Fruit fly (Drosophila melanogaster) whole organism, embryonic: ENCODE measurements around the gene HipHop.

Experiments
- B-H2 ChIP-seq: fragments of 200-800 bp; sonication (Bioruptor generic); optimal IDR thresholded peaks from 2 replicates; lab custom pipeline; 2018; ENCODE audit warnings: missing biosample characterization, mild to moderate bottlenecking, missing genetic modification characterization
- CG10959 ChIP-seq: fragments of 200-800 bp; sonication (Bioruptor generic); IDR thresholded peaks from 2 replicates; pipeline ENCODE4 v1.3.6; 2022; ENCODE audit warnings: missing biosample characterization, missing genetic modification characterization
- CG11247 ChIP-seq: fragments of 200-800 bp; sonication (Bioruptor generic); IDR thresholded peaks from 2 replicates; pipeline ENCODE4 v1.3.6; 2022; ENCODE audit warnings: missing biosample characterization, missing genetic modification characterization
- CG11398 ChIP-seq: fragments of 200-800 bp; sonication (Bioruptor generic); optimal IDR thresholded peaks from 2 replicates; lab custom pipeline; 2016; ENCODE audit warnings: missing biosample characterization, missing genetic modification characterization
- CG11723 ChIP-seq: fragments of 200-800 bp; sonication (Bioruptor generic); optimal IDR thresholded peaks from 2 replicates; lab custom pipeline; 2017; ENCODE audit warnings: missing biosample characterization, mild to moderate bottlenecking, missing genetic modification characterization
- CG12104 ChIP-seq: fragments of 200-800 bp; sonication (Bioruptor generic); optimal IDR thresholded peaks from 3 replicates; lab custom pipeline; 2016; ENCODE audit warnings: missing biosample characterization, missing genetic modification characterization
- CG12299 ChIP-seq: fragments of 200-800 bp; sonication (Bioruptor generic); optimal IDR thresholded peaks from 2 replicates; lab custom pipeline; 2018; ENCODE audit warnings: missing biosample characterization, mild to moderate bottlenecking, missing genetic modification characterization
- CG17829 ChIP-seq: fragments of 200-800 bp; optimal IDR thresholded peaks from 2 replicates; lab custom pipeline; 2019; ENCODE audit warnings: missing biosample characterization, mild to moderate bottlenecking, missing genetic modification characterization, moderate library complexity
- CG18599 ChIP-seq: fragments of 200-800 bp; sonication (Bioruptor generic); optimal IDR thresholded peaks from 3 replicates; lab custom pipeline; 2017; ENCODE audit warnings: missing biosample characterization, missing genetic modification characterization, mild to moderate bottlenecking, moderate library complexity, missing genetic modification reagents
- CG3726 ChIP-seq: fragments of 200-800 bp; sonication (Bioruptor generic); IDR thresholded peaks from 3 replicates; pipeline ENCODE4, ENCODE4 v1.3.6; 2022; ENCODE audit warnings: missing biosample characterization, missing genetic modification characterization
- CG7271 ChIP-seq: fragments of 200-800 bp; sonication (Bioruptor generic); optimal IDR thresholded peaks from 2 replicates; lab custom pipeline; 2018; ENCODE audit warnings: missing biosample characterization, mild to moderate bottlenecking, missing genetic modification characterization, moderate library complexity
- CG9876 ChIP-seq: fragments of 200-800 bp; sonication (Bioruptor generic); optimal IDR thresholded peaks from 2 replicates; lab custom pipeline; 2016; ENCODE audit warnings: missing biosample characterization, missing genetic modification characterization
- CTCF ChIP-seq: fragments of 200-800 bp; sonication (Bioruptor generic); optimal IDR thresholded peaks from 2 replicates; lab custom pipeline; 2017; ENCODE audit warnings: missing biosample characterization, mild to moderate bottlenecking, missing genetic modification characterization, moderate library complexity
- E2f2 ChIP-seq: fragments of 200-800 bp; sonication (Bioruptor generic); IDR thresholded peaks from 2 replicates; pipeline ENCODE4 v1.3.6; 2022; ENCODE audit warnings: missing biosample characterization, missing genetic modification characterization
- Eip74EF ChIP-seq, 2 experiments: fragments of 200-800 bp in 1 of 2; fragments of >200 bp in 1 of 2; sonication (Bioruptor generic) in 1 of 2; optimal IDR thresholded peaks; 2 replicates each; lab custom pipeline; 2017 to 2019; ENCODE audit warnings: missing biosample characterization in 2 of 2, missing genetic modification characterization in 2 of 2, mild to moderate bottlenecking in 1 of 2, moderate library complexity in 1 of 2
- Ets97D ChIP-seq: fragments of 200-800 bp; sonication (Bioruptor generic); optimal IDR thresholded peaks from 3 replicates; lab custom pipeline; 2016; ENCODE audit warnings: missing biosample characterization, missing genetic modification characterization
- HLH54F ChIP-seq: fragments of 200-800 bp; sonication (Bioruptor generic); optimal IDR thresholded peaks from 3 replicates; lab custom pipeline; 2016; ENCODE audit warnings: missing biosample characterization, missing genetic modification characterization
- Hand ChIP-seq: fragments of 200-800 bp; sonication (Bioruptor generic); optimal IDR thresholded peaks from 2 replicates; lab custom pipeline; 2017; ENCODE audit warnings: mild to moderate bottlenecking, missing biosample characterization, missing genetic modification reagents, missing genetic modification characterization
- HmgZ ChIP-seq: fragments of 200-800 bp; sonication (Bioruptor generic); optimal IDR thresholded peaks from 2 replicates; lab custom pipeline; 2018; ENCODE audit warnings: missing biosample characterization, mild to moderate bottlenecking, missing genetic modification characterization
- Hr39 ChIP-seq: fragments of >200 bp; optimal IDR thresholded peaks from 2 replicates; lab custom pipeline; 2017
- Hr51 ChIP-seq, 2 experiments: fragments of 200-800 bp; sonication (Bioruptor generic); optimal IDR thresholded peaks; 2 replicates in 1 of 2; 3 replicates in 1 of 2; lab custom pipeline; 2016 to 2018; ENCODE audit warnings: missing biosample characterization in 2 of 2, missing genetic modification characterization in 2 of 2, mild to moderate bottlenecking in 1 of 2, moderate library complexity in 1 of 2
- Lpt ChIP-seq: fragments of >200 bp; optimal IDR thresholded peaks from 2 replicates; lab custom pipeline; 2018; ENCODE audit warnings: missing biosample characterization, missing genetic modification characterization
- Max ChIP-seq: fragments of 200-800 bp; sonication (Bioruptor generic); optimal IDR thresholded peaks from 2 replicates; lab custom pipeline; 2016; ENCODE audit warnings: missing biosample characterization, mild to moderate bottlenecking, missing genetic modification characterization
- NfI ChIP-seq: fragments of 200-800 bp; sonication (Bioruptor generic); optimal IDR thresholded peaks from 3 replicates; lab custom pipeline; 2018; ENCODE audit warnings: missing biosample characterization, mild to moderate bottlenecking, missing genetic modification characterization, moderate library complexity
- Oaz ChIP-seq: fragments of 200-800 bp; sonication (Bioruptor generic); IDR thresholded peaks from 2 replicates; pipeline ENCODE4 v1.3.6; 2022; ENCODE audit warnings: missing biosample characterization, missing genetic modification characterization
- Optix ChIP-seq: fragments of 200-800 bp; sonication (Bioruptor generic); IDR thresholded peaks from 3 replicates; pipeline ENCODE4 v1.3.6; 2022; ENCODE audit warnings: missing biosample characterization, missing genetic modification characterization
- Rfx ChIP-seq: fragments of 200-800 bp; sonication (Bioruptor generic); IDR thresholded peaks from 2 replicates; pipeline ENCODE4 v1.3.6; 2022; ENCODE audit warnings: missing biosample characterization, missing genetic modification characterization
- Sox100B ChIP-seq: fragments of 200-800 bp; sonication (Bioruptor generic); optimal IDR thresholded peaks from 3 replicates; lab custom pipeline; 2018; ENCODE audit warnings: missing biosample characterization, mild to moderate bottlenecking, missing genetic modification characterization
- bab2 ChIP-seq: fragments of 200-800 bp; sonication (Bioruptor generic); optimal IDR thresholded peaks from 2 replicates; lab custom pipeline; 2016; ENCODE audit warnings: missing biosample characterization, missing genetic modification characterization
- bowl ChIP-seq: fragments of 200-800 bp; sonication (Bioruptor generic); IDR thresholded peaks from 2 replicates; pipeline ENCODE4 v1.3.6; 2022; ENCODE audit warnings: missing biosample characterization, missing genetic modification characterization
- cg ChIP-seq: fragments of 200-800 bp; sonication (Bioruptor generic); optimal IDR thresholded peaks from 3 replicates; lab custom pipeline; 2019; ENCODE audit warnings: missing biosample characterization, mild to moderate bottlenecking, missing genetic modification characterization, moderate library complexity
- corto ChIP-seq: fragments of 200-800 bp; sonication (Bioruptor generic); optimal IDR thresholded peaks from 2 replicates; lab custom pipeline; 2016; ENCODE audit warnings: missing biosample characterization, mild to moderate bottlenecking, missing genetic modification characterization, moderate library complexity
- emc ChIP-seq: fragments of 200-800 bp; sonication (Bioruptor generic); optimal IDR thresholded peaks from 2 replicates; lab custom pipeline; 2016; ENCODE audit warnings: missing biosample characterization, missing genetic modification characterization
- esg ChIP-seq: fragments of 200-800 bp; sonication (Bioruptor generic); conservative IDR thresholded peaks from 2 replicates; pipeline ENCODE4 v1.3.6; 2022; ENCODE audit warnings: missing biosample characterization, missing genetic modification characterization
- gro ChIP-seq: fragments of 200-800 bp; sonication (Bioruptor generic); optimal IDR thresholded peaks from 2 replicates; lab custom pipeline; 2016; ENCODE audit warnings: missing biosample characterization, missing genetic modification characterization
- hbn ChIP-seq: fragments of 200-800 bp; sonication (Bioruptor generic); IDR thresholded peaks from 2 replicates; pipeline ENCODE4 v1.3.6; 2022; ENCODE audit warnings: missing biosample characterization, missing genetic modification characterization; ENCODE audit not compliant: partially characterized antibody
- lbe ChIP-seq: fragments of 200-800 bp; sonication (Bioruptor generic); optimal IDR thresholded peaks from 2 replicates; lab custom pipeline; 2016; ENCODE audit warnings: missing biosample characterization, mild to moderate bottlenecking, missing genetic modification characterization
- nau ChIP-seq: fragments of 200-800 bp; sonication (Bioruptor generic); optimal IDR thresholded peaks from 3 replicates; lab custom pipeline; 2017; ENCODE audit warnings: missing biosample characterization, mild to moderate bottlenecking, missing genetic modification characterization, missing genetic modification reagents
- oc ChIP-seq: fragments of 200-800 bp; sonication (Bioruptor generic); optimal IDR thresholded peaks from 2 replicates; lab custom pipeline; 2018; ENCODE audit warnings: missing biosample characterization, mild to moderate bottlenecking, missing genetic modification characterization, moderate library complexity
- org-1 ChIP-seq: fragments of 200-800 bp; sonication (Bioruptor generic); optimal IDR thresholded peaks from 2 replicates; lab custom pipeline; 2017; ENCODE audit warnings: missing biosample characterization, missing genetic modification characterization
- pan ChIP-seq, 4 experiments: fragments of >200 bp in 3 of 4; fragments of 200-800 bp in 1 of 4; sonication (Bioruptor generic) in 1 of 4; optimal IDR thresholded peaks in 3 of 4; IDR thresholded peaks in 1 of 4; 2 replicates each; pipeline versions ENCODE4 v1.3.6 to Lab custom; 2017 to 2022; ENCODE audit warnings: missing biosample characterization in 2 of 4, missing genetic modification characterization in 2 of 4, mixed read lengths in 1 of 4
- phol ChIP-seq: fragments of 200-800 bp; sonication (Bioruptor generic); optimal IDR thresholded peaks from 3 replicates; lab custom pipeline; 2018; ENCODE audit warnings: missing biosample characterization, mild to moderate bottlenecking, missing genetic modification characterization, moderate library complexity
- pnt ChIP-seq: fragments of 200-800 bp; sonication (Bioruptor generic); optimal IDR thresholded peaks from 3 replicates; lab custom pipeline; 2016; ENCODE audit warnings: missing biosample characterization, missing genetic modification characterization
- ranshi ChIP-seq: fragments of 200-800 bp; sonication (Bioruptor generic); IDR thresholded peaks from 2 replicates; pipeline ENCODE4 v1.3.6; 2022; ENCODE audit warnings: missing biosample characterization, missing genetic modification characterization
- salm ChIP-seq: fragments of 200-800 bp; sonication (Bioruptor generic); optimal IDR thresholded peaks from 2 replicates; lab custom pipeline; 2018; ENCODE audit warnings: missing biosample characterization, mild to moderate bottlenecking, missing genetic modification characterization
- shn ChIP-seq: fragments of 200-800 bp; sonication (Bioruptor generic); optimal IDR thresholded peaks from 3 replicates; lab custom pipeline; 2016; ENCODE audit warnings: missing biosample characterization, missing genetic modification characterization
- sisA ChIP-seq: fragments of 200-800 bp; sonication (Bioruptor generic); IDR thresholded peaks from 2 replicates; pipeline ENCODE4 v1.3.6; 2022; ENCODE audit warnings: missing biosample characterization, missing genetic modification characterization
- ssp ChIP-seq: fragments of 200-800 bp; sonication (Bioruptor generic); IDR thresholded peaks from 2 replicates; pipeline ENCODE4 v1.3.6; 2022; ENCODE audit warnings: missing biosample characterization, missing genetic modification characterization
- stwl ChIP-seq: fragments of 200-800 bp; sonication (Bioruptor generic); optimal IDR thresholded peaks from 3 replicates; lab custom pipeline; 2018; ENCODE audit warnings: missing biosample characterization, mild to moderate bottlenecking, missing genetic modification characterization, moderate library complexity
- sug ChIP-seq: fragments of 200-800 bp; optimal IDR thresholded peaks from 2 replicates; lab custom pipeline; 2019; ENCODE audit warnings: missing biosample characterization, mild to moderate bottlenecking, missing genetic modification characterization, moderate library complexity
- trem ChIP-seq: fragments of 200-800 bp; optimal IDR thresholded peaks from 3 replicates; lab custom pipeline; 2019; ENCODE audit warnings: missing biosample characterization, mild to moderate bottlenecking, missing genetic modification characterization, moderate library complexity
- zfh2 ChIP-seq: fragments of 200-800 bp; sonication (Bioruptor generic); optimal IDR thresholded peaks from 2 replicates; lab custom pipeline; 2016; ENCODE audit warnings: missing biosample characterization, missing genetic modification characterization

HipHop gene

DNA sequence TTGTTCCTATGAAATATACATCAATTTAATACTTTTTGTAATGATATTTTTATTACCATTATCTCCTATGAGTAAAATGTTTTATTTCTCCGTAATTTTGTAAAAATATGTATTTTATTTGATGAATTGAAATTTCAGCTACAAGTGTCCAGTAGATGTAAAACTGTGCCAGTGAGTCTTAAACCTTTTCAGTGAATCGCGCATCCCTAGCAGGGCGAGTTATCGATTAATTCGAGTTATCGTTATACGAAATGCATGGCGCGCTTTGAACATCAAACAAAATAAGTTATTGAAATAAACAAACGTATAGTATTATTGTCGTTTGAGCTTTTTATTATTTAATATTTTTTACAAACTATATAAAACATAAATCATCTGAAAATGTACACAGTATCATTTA lies 7.3 kb downstream of the HipHop start (continued):
- TF ChIP-seq E2f2 (GFP tag; lab: Robert Waterston, UW) (peak; percentile 98), trem (tag; lab: Kevin White, UChicago) (peak; percentile 42), sisA (GFP tag; lab: Robert Waterston, UW) (no peak), Oaz (no peak), CG9876 (GFP tag; lab: Kevin White, UChicago) (no peak), lbe (GFP tag; lab: Kevin White, UChicago) (peak; percentile 17), shn (GFP tag; lab: Kevin White, UChicago) (no peak), Optix (no peak), Hr39 (lab: Kevin White, UChicago) (no peak), HLH54F (GFP tag; lab: Kevin White, UChicago) (no peak), CG11398 (GFP tag; lab: Kevin White, UChicago) (no peak), CG12299 (no peak), HmgZ (peak; percentile 57), Sox100B (no peak), emc (GFP tag; lab: Kevin White, UChicago) (no peak), ssp (GFP tag; lab: Robert Waterston, UW) (no peak), CG17829 (tag; lab: Kevin White, UChicago) (peak; percentile 1), Hand (GFP tag; lab: Kevin White, UChicago) (no peak), zfh2 (no peak), Ets97D (GFP tag; lab: Kevin White, UChicago) (peak; percentile 26), gro (GFP tag; lab: Kevin White, UChicago) (no peak), Max (GFP tag; lab: Kevin White, UChicago) (no peak), stwl (tag; lab: Kevin White, UChicago) (peak; percentile 97), pan (optimal IDR thresholded peaks at IDR 0.05; lab: Kevin White, UChicago) (no peak), pan (GFP tag; optimal IDR thresholded peaks at IDR 0.05 in 1 of 2, IDR thresholded peaks at IDR 0.05 in 1 of 2) (no peak), bowl (GFP tag; lab: Robert Waterston, UW) (no peak), CG18599 (GFP tag; lab: Kevin White, UChicago) (no peak), corto (GFP tag; lab: Kevin White, UChicago) (peak; percentile 38), CG3726 (GFP tag; lab: Robert Waterston, UW) (no peak), hbn (GFP tag; lab: Robert Waterston, UW) (peak; percentile 54), esg (GFP tag; lab: Robert Waterston, UW) (no peak), salm (tag; lab: Kevin White, UChicago) (no peak), bab2 (GFP tag; lab: Kevin White, UChicago) (no peak), phol (tag; lab: Kevin White, UChicago) (no peak), B-H2 (GFP tag; lab: Kevin White, UChicago) (peak; percentile 9), cg (no peak), NfI (GFP tag; lab: Kevin White, UChicago) (no peak), CG10959 (GFP tag; lab: Robert Waterston, UW) (no peak), Lpt (GFP tag; lab: Kevin White, UChicago) (no peak), oc (no peak), CG11247 (GFP tag; lab: Robert Waterston, UW) (no peak), pnt (GFP tag; lab: Kevin White, UChicago) (no peak), ranshi (GFP tag; lab: Robert Waterston, UW) (no peak), CG7271 (no peak), Rfx (GFP tag; lab: Robert Waterston, UW) (no peak; the same call in 1 of the 2 replicates), nau (GFP tag; lab: Kevin White, UChicago) (no peak), sug (tag; lab: Kevin White, UChicago) (peak; percentile 49), org-1 (GFP tag; lab: Kevin White, UChicago) (no peak), CG11723 (no peak), CG12104 (GFP tag; lab: Kevin White, UChicago) (no peak), Eip74EF (GFP tag; optimal IDR thresholded peaks at IDR 0.05; lab: Kevin White, UChicago) (no peak), Hr51 (GFP tag; optimal IDR thresholded peaks at IDR 0.05; lab: Kevin White, UChicago) (no peak), CTCF (GFP tag; lab: Kevin White, UChicago) (no peak)
